Fruit fly (Drosophila melanogaster) whole organism, embryonic: ENCODE measurements around the gene Hr38.

Source experiments
- CG17359 ChIP-seq: fragments of 200-800 bp; sonication (Bioruptor generic); optimal IDR thresholded peaks from 3 replicates; lab custom pipeline; 2018; ENCODE audit warnings: missing biosample characterization, mild to moderate bottlenecking, missing genetic modification characterization, moderate library complexity
- CG33557 ChIP-seq: fragments of 200-800 bp; sonication (Bioruptor generic); optimal IDR thresholded peaks from 2 replicates; lab custom pipeline; 2019; ENCODE audit warnings: missing biosample characterization, mild to moderate bottlenecking, missing genetic modification characterization, moderate library complexity
- kay ChIP-seq: fragments of 200-800 bp; sonication (Bioruptor generic); optimal IDR thresholded peaks from 2 replicates; lab custom pipeline; 2016; ENCODE audit warnings: missing biosample characterization, missing genetic modification characterization
- twi ChIP-seq: fragments of 200-800 bp; optimal IDR thresholded peaks from 2 replicates; lab custom pipeline; 2019; ENCODE audit warnings: missing biosample characterization, mild to moderate bottlenecking, missing genetic modification characterization, moderate library complexity

dm6 chr2L:20681648-20682098, 32.7 kb downstream of the Hr38 start, which contains the start of gene Cen:
- no peak for TF ChIP-seq twi (tag; lab: Kevin White, UChicago)
- TF ChIP-seq kay (GFP tag; lab: Kevin White, UChicago) = no peak
- no peak for TF ChIP-seq CG17359 (tag; lab: Kevin White, UChicago)
- no peak for TF ChIP-seq CG33557 (GFP tag; lab: Kevin White, UChicago)
